Worm (Caenorhabditis elegans): Measurements from ENCODE around the gene T18D3.5.

T18D3.5 gene

DNA sequence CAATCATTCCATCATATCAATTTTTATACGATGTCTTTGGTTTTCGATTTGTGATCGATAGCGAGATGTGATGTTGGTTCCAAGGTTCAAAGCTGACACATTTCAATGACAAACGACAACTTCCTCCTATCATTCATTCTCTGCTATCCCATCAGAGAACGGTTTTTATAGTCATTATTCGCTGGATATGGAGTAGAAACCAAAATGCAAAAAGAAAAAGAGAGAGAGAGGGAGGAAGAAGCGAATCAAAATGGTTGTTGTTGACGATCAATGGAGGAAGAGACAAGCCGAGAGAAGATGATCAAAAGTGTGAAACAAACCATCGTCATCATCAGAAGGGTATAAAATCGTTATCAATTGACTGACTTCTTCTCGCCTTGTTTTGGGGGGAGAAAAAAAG lies 38.2 kb upstream of the T18D3.5 start, which contains the start of gene T24D3.2 (continued):
- TF ChIP-seq jun-1 (tag; optimal IDR thresholded peaks at IDR 0.05) (no peak), Y5F2A.4 (GFP tag; optimal IDR thresholded peaks at IDR 0.05) (no peak), nhr-237 (tag; optimal IDR thresholded peaks at IDR 0.05) (no peak), unc-62 (GFP tag; optimal IDR thresholded peaks at IDR 0.05 in 1 of 2) (no peak), unc-62 (tag; optimal IDR thresholded peaks at IDR 0.05) (no peak), F49E8.2 (tag; optimal IDR thresholded peaks at IDR 0.05; ENCODE audit: borderline replicate concordance) (no peak), T26A8.4 (GFP tag; IDR thresholded peaks at IDR 0.05) (no peak), dmd-6 (GFP tag; IDR thresholded peaks at IDR 0.05) (peak; percentile 51), R02D3.7 (tag; optimal IDR thresholded peaks at IDR 0.05) (no peak), egl-27 (tag; optimal IDR thresholded peaks at IDR 0.05) (no peak), ceh-62 (tag; optimal IDR thresholded peaks at IDR 0.05) (no peak), zip-11 (GFP tag; IDR thresholded peaks at IDR 0.05) (no peak), arid-1 (GFP tag; conservative IDR thresholded peaks at IDR 0.05) (no peak), hlh-11 (tag; optimal IDR thresholded peaks at IDR 0.05) (peak; percentile 75), daf-8 (GFP tag; IDR thresholded peaks at IDR 0.05) (no peak), nhr-77 (tag; optimal IDR thresholded peaks at IDR 0.05) (peak; percentile 35), fos-1 (tag; optimal IDR thresholded peaks at IDR 0.05) (no peak), nhr-111 (GFP tag; optimal IDR thresholded peaks at IDR 0.05) (no peak), mes-2 (tag; optimal IDR thresholded peaks at IDR 0.05; ENCODE audit: poor library complexity, severe bottlenecking) (no peak), ceh-20 (GFP tag; IDR thresholded peaks at IDR 0.05) (peak; percentile 62; the same call in 1 of the 2 replicates), tag-97 (GFP tag; IDR thresholded peaks at IDR 0.05) (no peak), rbr-2 (tag; optimal IDR thresholded peaks at IDR 0.05) (no peak), zag-1 (tag; optimal IDR thresholded peaks at IDR 0.05) (no peak), snpc-1.2 (GFP tag; IDR thresholded peaks at IDR 0.05) (no peak), F10B5.3 (tag; optimal IDR thresholded peaks at IDR 0.05) (no peak), nhr-11 (tag; optimal IDR thresholded peaks at IDR 0.05) (no peak), hlh-30 (tag; optimal IDR thresholded peaks at IDR 0.05; ENCODE audit: insufficient read depth) (no peak), mdl-1 (tag; optimal IDR thresholded peaks at IDR 0.05) (peak; percentile 34 to 64), sdz-12 (GFP tag; optimal IDR thresholded peaks at IDR 0.05) (no peak), nhr-6 (tag; optimal IDR thresholded peaks at IDR 0.05) (no peak), Y105C5A.15 (GFP tag; IDR thresholded peaks at IDR 0.05) (no peak), daf-16 (GFP tag; optimal IDR thresholded peaks at IDR 0.05) (no peak), daf-16 (tag; optimal IDR thresholded peaks at IDR 0.05) (no peak), tra-1 (GFP tag; IDR thresholded peaks at IDR 0.05) (peak; percentile 74; the same call in 1 of the 2 replicates), lin-13 (GFP tag; optimal IDR thresholded peaks at IDR 0.05) (no peak), Y75B8A.6 (GFP tag; IDR thresholded peaks at IDR 0.05) (no peak), zip-2 (tag; optimal IDR thresholded peaks at IDR 0.05) (no peak), ceh-32 (tag; optimal IDR thresholded peaks at IDR 0.05; ENCODE audit: poor library complexity) (no peak), ztf-7 (tag; optimal IDR thresholded peaks at IDR 0.05) (no peak), lin-1 (GFP tag; IDR thresholded peaks at IDR 0.05) (no peak), ceh-82 (tag; optimal IDR thresholded peaks at IDR 0.05) (no peak), dmd-9 (GFP tag; IDR thresholded peaks at IDR 0.05) (no peak), zfp-3 (GFP tag; conservative IDR thresholded peaks at IDR 0.05) (no peak), gei-8 (GFP tag; optimal IDR thresholded peaks at IDR 0.05) (no peak), zfp-2 (tag; optimal IDR thresholded peaks at IDR 0.05) (no peak), nhr-10 (tag; optimal IDR thresholded peaks at IDR 0.05) (peak; percentile 92), nhr-48 (tag; optimal IDR thresholded peaks at IDR 0.05) (peak; percentile 88), F37D6.2 (tag; optimal IDR thresholded peaks at IDR 0.05) (no peak), lsy-2 (tag; optimal IDR thresholded peaks at IDR 0.05) (no peak), spr-3 (GFP tag; optimal IDR thresholded peaks at IDR 0.05) (no peak), unc-39 (tag; optimal IDR thresholded peaks at IDR 0.05) (no peak), lin-29 (GFP tag; IDR thresholded peaks at IDR 0.05) (no peak), unc-130 (GFP tag; optimal IDR thresholded peaks at IDR 0.05) (no peak), ctbp-1 (GFP tag; IDR thresholded peaks at IDR 0.05) (no peak)
